Fruit fly (Drosophila melanogaster) Kc167 (cell line): ENCODE results near the gene CG31343.

Source experiments
- Myc ChIP-seq: fragments of >200 bp; optimal IDR thresholded peaks from 2 replicates; lab custom pipeline; 2017; ENCODE audit warnings: missing external identifiers
- Sin3A ChIP-seq: fragments of >200 bp; optimal IDR thresholded peaks from 2 replicates; lab custom pipeline; 2018; ENCODE audit warnings: missing external identifiers
- h ChIP-seq: fragments of >200 bp; optimal IDR thresholded peaks from 3 replicates; lab custom pipeline; 2018; ENCODE audit warnings: missing external identifiers
- psq ChIP-seq: fragments of >200 bp; optimal IDR thresholded peaks from 2 replicates; lab custom pipeline; 2017; ENCODE audit warnings: missing external identifiers
- ttk ChIP-seq: sonication (Bioruptor generic); optimal IDR thresholded peaks from 2 replicates; lab custom pipeline; 2017; ENCODE audit warnings: missing external identifiers

- TF ChIP-seq Sin3A (no peak), ttk (lab: Kevin White, UChicago) (no peak), Myc (lab: Kevin White, UChicago) (no peak), psq (lab: Kevin White, UChicago) (no peak), h (lab: Kevin White, UChicago) (no peak)
Measured at dm6 chr3R:21722457-21722856, 22.6 kb upstream of the CG31343 start.
